Worm (Caenorhabditis elegans) whole organism, early embryonic: ENCODE results near the gene djr-1.1.

Source experiments
- B0310.2 ChIP-seq: sonication (generic microtip); optimal IDR thresholded peaks from 2 replicates; lab custom pipeline; 2016; ENCODE audit warnings: mild to moderate bottlenecking, missing genetic modification characterization, missing compliant biosample characterization
- F13C5.2 ChIP-seq: sonication (generic microtip); optimal IDR thresholded peaks from 2 replicates; lab custom pipeline; 2017; ENCODE audit warnings: mild to moderate bottlenecking, missing genetic modification characterization, inconsistent platforms, missing compliant biosample characterization
- aly-1 ChIP-seq: sonication (generic microtip); optimal IDR thresholded peaks from 2 replicates; lab custom pipeline; 2016; ENCODE audit warnings: missing genetic modification characterization, missing compliant biosample characterization
- ama-1 ChIP-seq: fragments of 150-350 bp; optimal IDR thresholded peaks from 2 replicates; lab custom pipeline; 2014
- ceh-13 ChIP-seq: fragments of 200-800 bp; sonication (Bioruptor generic); optimal IDR thresholded peaks from 2 replicates; lab custom pipeline; 2018; ENCODE audit warnings: mild to moderate bottlenecking, missing genetic modification characterization, missing compliant biosample characterization
- ceh-36 ChIP-seq: sonication (generic microtip); optimal IDR thresholded peaks from 2 replicates; lab custom pipeline; 2016; ENCODE audit warnings: missing genetic modification characterization, inconsistent platforms, missing compliant biosample characterization
- ets-7 ChIP-seq: sonication (generic microtip); optimal IDR thresholded peaks from 2 replicates; lab custom pipeline; 2016; ENCODE audit warnings: missing genotype, missing genetic modification characterization, missing compliant biosample characterization
- flt-1 ChIP-seq: fragments of 200-800 bp; sonication (Bioruptor generic); IDR thresholded peaks from 2 replicates; pipeline ENCODE4 v1.3.6; 2022; ENCODE audit warnings: missing genetic modification characterization, missing compliant biosample characterization
- hmbx-1 ChIP-seq: sonication (generic microtip); optimal IDR thresholded peaks from 2 replicates; lab custom pipeline; 2016; ENCODE audit warnings: mild to moderate bottlenecking, missing genetic modification characterization, missing compliant biosample characterization
- hmg-4 ChIP-seq: fragments of 200-800 bp; sonication (Bioruptor generic); optimal IDR thresholded peaks from 2 replicates; lab custom pipeline; 2018; ENCODE audit warnings: mild to moderate bottlenecking, missing genetic modification characterization, missing compliant biosample characterization
- hnd-1 ChIP-seq: sonication (generic microtip); optimal IDR thresholded peaks from 2 replicates; lab custom pipeline; 2016; ENCODE audit warnings: missing genetic modification characterization, missing compliant biosample characterization
- pes-1 ChIP-seq: fragments of 200-800 bp; sonication (Bioruptor generic); IDR thresholded peaks from 2 replicates; pipeline ENCODE4 v1.3.6; 2022; ENCODE audit warnings: missing genetic modification reagents, missing genetic modification characterization, missing compliant biosample characterization
- scrt-1 ChIP-seq: fragments of 200-800 bp; sonication (Bioruptor generic); IDR thresholded peaks from 2 replicates; pipeline ENCODE4 v1.3.6; 2022; ENCODE audit warnings: missing genetic modification characterization, missing compliant biosample characterization
- sea-1 ChIP-seq: fragments of 200-800 bp; sonication (Bioruptor generic); conservative IDR thresholded peaks from 2 replicates; pipeline ENCODE4 v1.3.6; 2022; ENCODE audit warnings: missing genetic modification characterization, missing compliant biosample characterization
- tbx-11 ChIP-seq: fragments of 200-800 bp; sonication (Bioruptor generic); IDR thresholded peaks from 2 replicates; pipeline ENCODE4 v1.3.6; 2022; ENCODE audit warnings: missing genetic modification characterization, missing compliant biosample characterization
- tbx-37 ChIP-seq: fragments of 200-800 bp; sonication (Bioruptor generic); conservative IDR thresholded peaks from 2 replicates; pipeline ENCODE4 v1.3.6; 2022; ENCODE audit warnings: missing genetic modification reagents, missing genetic modification characterization, missing compliant biosample characterization
- tra-4 ChIP-seq: sonication (generic microtip); optimal IDR thresholded peaks from 2 replicates; lab custom pipeline; 2017; ENCODE audit warnings: missing genetic modification characterization, missing compliant biosample characterization

The djr-1.1 gene

DNA sequence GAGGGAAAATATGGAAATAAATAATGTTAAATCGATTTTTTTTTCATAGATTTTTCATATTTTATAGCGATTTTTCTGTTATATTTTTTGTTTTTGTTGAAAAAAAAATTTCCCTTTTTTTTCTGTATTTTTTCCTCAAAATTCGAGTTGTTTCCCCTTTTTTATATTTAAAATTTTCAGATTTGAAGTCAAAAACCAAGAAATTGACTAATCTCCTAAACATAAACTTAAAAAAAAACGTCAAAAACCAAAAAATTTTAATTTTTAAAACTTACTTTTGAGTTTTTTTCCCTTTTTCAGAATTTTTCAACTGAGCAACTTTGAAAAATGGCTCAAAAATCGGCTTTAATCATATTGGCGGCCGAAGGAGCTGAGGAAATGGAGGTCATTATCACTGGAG, at the start of gene djr-1.1:
djr-1.1 (plus strand) TSS at position 301 of the 400 bp plus-strand sequence.
- TF ChIP-seq ceh-36 (tag; lab: Kevin White, UChicago) = no peak
- no peak for TF ChIP-seq B0310.2 (tag; lab: Kevin White, UChicago)
- TF ChIP-seq ceh-13 (GFP tag; lab: Kevin White, UChicago) = no peak
- no peak for TF ChIP-seq scrt-1
- TF ChIP-seq hmg-4 (GFP tag; lab: Kevin White, UChicago) = no peak
- no peak for TF ChIP-seq ets-7
- TF ChIP-seq hnd-1 = no peak
- no peak for TF ChIP-seq tbx-37 (GFP tag; lab: Robert Waterston, UW)
- no peak for TF ChIP-seq hmbx-1
- no peak for TF ChIP-seq F13C5.2 (tag; lab: Kevin White, UChicago)
- no peak for TF ChIP-seq pes-1 (GFP tag; lab: Robert Waterston, UW)
- TF ChIP-seq flt-1 = no peak

DNA sequence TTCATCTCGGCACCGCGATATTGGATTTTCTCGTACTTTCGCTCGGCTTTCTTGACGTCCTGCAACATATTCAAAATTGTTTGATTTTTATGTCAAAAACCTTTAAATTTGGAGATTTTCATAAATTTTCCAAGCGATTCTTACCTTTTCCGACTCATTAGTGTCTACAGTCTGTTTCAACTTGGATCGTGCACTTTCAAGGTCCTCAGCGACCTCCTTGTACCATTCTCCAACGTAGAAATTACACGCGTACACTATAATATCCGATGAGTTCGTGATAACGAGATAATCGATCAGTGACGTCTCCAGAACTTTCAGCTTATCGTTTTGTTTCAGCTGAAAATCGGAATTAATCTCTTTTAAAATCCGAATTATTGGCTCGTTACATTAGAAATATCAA, 42.6 kb upstream of the djr-1.1 start:
- TF ChIP-seq sea-1 (GFP tag; lab: Robert Waterston, UW) = no peak
- no peak for TF ChIP-seq tra-4 (tag; lab: Kevin White, UChicago)
- no peak for TF ChIP-seq hmg-4 (GFP tag; lab: Kevin White, UChicago)
- no peak for TF ChIP-seq scrt-1
- TF ChIP-seq hnd-1 = no peak
- TF ChIP-seq B0310.2 (tag; lab: Kevin White, UChicago) = no peak
- TF ChIP-seq ets-7 = no peak
- no peak for TF ChIP-seq pes-1 (GFP tag; lab: Robert Waterston, UW)

DNA sequence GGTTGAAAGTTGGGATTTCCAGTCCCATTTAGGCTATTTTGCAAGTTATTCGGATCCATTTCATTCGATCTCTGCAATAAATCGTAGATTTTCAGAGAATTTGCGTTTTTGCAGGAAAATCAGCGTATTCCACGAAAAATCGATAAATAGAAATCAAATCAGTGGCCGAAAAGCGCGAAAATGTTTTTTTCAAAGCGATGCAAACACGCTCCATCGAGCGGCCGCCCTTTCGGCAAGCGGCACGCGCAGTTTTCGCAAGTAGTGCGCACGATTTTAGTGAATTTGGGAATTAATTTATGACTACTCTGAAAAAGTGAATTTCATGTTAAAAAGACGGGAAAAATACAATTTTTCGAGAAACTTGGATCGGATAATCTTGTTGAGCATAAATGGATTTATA, 35.3 kb upstream of the djr-1.1 start:
- TF ChIP-seq tbx-11 (GFP tag; lab: Robert Waterston, UW) (peak; percentile 79), ama-1 (no peak), flt-1 (peak; percentile 77), ceh-13 (GFP tag; lab: Kevin White, UChicago) (peak; percentile 33), sea-1 (GFP tag; lab: Robert Waterston, UW) (peak; percentile 61; the same call in 1 of the 2 replicates), tbx-37 (GFP tag; lab: Robert Waterston, UW) (peak; percentile 65; the same call in 1 of the 2 replicates), aly-1 (tag; lab: Kevin White, UChicago) (peak; percentile 73), F13C5.2 (tag; lab: Kevin White, UChicago) (peak; percentile 96), hnd-1 (peak; percentile 40), B0310.2 (tag; lab: Kevin White, UChicago) (peak; percentile 39), scrt-1 (peak; percentile 81), hmbx-1 (peak; percentile 77), hmg-4 (GFP tag; lab: Kevin White, UChicago) (peak; percentile 84), ets-7 (peak; percentile 52), ceh-36 (tag; lab: Kevin White, UChicago) (peak; percentile 78), tra-4 (tag; lab: Kevin White, UChicago) (no peak), pes-1 (GFP tag; lab: Robert Waterston, UW) (peak; percentile 80)

DNA sequence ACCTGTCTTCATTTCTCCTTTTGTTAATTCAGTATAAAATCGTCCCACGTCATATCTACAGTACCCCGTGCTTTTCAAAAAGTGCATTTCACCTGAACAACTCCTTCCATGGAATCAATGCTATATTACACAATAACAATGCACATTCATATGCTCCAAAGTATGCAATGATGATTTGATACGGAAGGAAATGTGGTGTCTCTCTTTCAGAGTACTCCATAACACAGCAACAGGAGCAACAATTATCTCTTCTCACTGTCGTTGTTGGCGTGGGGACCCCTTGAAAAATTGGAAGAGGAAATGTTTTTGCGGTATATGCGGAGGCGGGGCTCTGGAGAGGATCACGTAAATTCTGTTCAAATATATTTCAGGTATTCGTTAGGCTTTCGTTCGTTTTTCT, 32.9 kb upstream of the djr-1.1 start, which contains the start of gene cat-2:
cat-2 (plus strand) TSS at position 301 of the 400 bp plus-strand sequence.
- TF ChIP-seq hnd-1 (no peak), ceh-36 (tag; lab: Kevin White, UChicago) (no peak), tbx-11 (GFP tag; lab: Robert Waterston, UW) (no peak), tra-4 (tag; lab: Kevin White, UChicago) (no peak), flt-1 (no peak), aly-1 (tag; lab: Kevin White, UChicago) (no peak), ets-7 (no peak), hmg-4 (GFP tag; lab: Kevin White, UChicago) (no peak), pes-1 (GFP tag; lab: Robert Waterston, UW) (no peak), ama-1 (no peak), tbx-37 (GFP tag; lab: Robert Waterston, UW) (no peak), F13C5.2 (tag; lab: Kevin White, UChicago) (no peak), B0310.2 (tag; lab: Kevin White, UChicago) (no peak), hmbx-1 (no peak), scrt-1 (no peak)

DNA sequence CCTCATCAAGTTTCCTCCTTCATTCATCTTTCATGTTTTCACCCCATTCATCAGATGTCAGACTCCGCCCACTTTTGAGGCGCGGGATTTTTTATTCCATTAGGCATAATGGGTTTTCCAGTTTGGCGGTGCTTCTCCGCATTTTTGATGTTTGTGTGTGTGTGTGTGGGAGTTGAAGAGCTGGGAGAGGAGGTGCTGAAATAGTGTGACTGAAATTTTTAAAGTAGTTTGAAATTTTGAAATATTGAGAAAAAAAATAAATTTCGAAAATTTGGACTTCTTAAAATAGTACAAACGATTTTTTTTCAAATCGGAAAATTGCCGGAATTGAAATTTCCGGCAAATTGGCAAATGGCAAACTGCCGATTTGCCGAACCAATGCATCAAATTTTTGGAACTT, 26.8 kb upstream of the djr-1.1 start, which contains the start of gene scc-2:
scc-2 (minus strand) TSS at position 101 of the 400 bp plus-strand sequence.
- TF ChIP-seq ama-1 (no peak), flt-1 (no peak), scrt-1 (no peak), hmg-4 (GFP tag; lab: Kevin White, UChicago) (no peak), tbx-37 (GFP tag; lab: Robert Waterston, UW) (no peak), hnd-1 (no peak), tra-4 (tag; lab: Kevin White, UChicago) (no peak), aly-1 (tag; lab: Kevin White, UChicago) (no peak)

DNA sequence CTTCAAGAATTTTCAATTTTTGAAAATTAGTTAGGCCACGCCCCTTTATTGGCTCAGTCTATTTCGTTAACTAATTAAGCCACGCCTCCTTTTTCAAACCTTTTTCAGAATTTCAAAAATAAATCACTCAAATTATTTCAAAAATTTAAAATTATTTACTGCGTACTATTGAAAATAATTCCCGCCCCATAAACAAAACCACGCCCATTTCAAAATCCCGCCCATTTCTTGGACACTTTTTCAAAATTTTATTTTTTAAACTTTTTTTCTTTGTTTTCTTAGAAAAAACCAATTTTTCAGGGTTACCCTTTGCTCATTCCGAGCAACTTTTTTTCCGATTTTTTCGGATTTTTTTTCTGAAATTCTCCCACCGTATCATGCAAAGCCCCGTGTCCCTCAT, 26.3 kb upstream of the djr-1.1 start, which contains the start of gene B0432.14:
B0432.14 (plus strand) TSS at position 301 of the 400 bp plus-strand sequence.
- TF ChIP-seq ets-7 (no peak), hmg-4 (GFP tag; lab: Kevin White, UChicago) (no peak)

DNA sequence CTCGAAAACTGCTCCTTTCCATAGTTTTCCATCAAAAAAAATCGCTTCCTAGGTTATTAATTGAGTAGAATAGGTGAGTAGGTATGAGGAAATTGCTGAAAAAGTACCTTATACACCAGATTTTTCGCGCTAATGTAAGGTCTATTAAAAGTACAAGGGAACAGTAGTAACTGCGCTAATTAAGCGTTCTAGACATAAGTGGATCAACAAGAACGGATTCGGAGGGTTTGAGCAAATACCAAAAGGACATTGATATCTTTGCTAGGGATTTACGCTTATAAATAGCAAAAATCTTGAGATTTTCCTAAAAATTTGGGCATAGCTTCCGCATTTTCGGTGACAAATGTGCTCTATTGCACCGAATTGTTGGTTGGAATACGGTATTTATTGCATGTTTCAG, 16.5 kb upstream of the djr-1.1 start, which contains the start of gene B0432.7:
B0432.7 (minus strand) TSS at position 101 of the 400 bp plus-strand sequence.
- TF ChIP-seq pes-1 (GFP tag; lab: Robert Waterston, UW) (no peak), sea-1 (GFP tag; lab: Robert Waterston, UW) (no peak), ama-1 (no peak)

DNA sequence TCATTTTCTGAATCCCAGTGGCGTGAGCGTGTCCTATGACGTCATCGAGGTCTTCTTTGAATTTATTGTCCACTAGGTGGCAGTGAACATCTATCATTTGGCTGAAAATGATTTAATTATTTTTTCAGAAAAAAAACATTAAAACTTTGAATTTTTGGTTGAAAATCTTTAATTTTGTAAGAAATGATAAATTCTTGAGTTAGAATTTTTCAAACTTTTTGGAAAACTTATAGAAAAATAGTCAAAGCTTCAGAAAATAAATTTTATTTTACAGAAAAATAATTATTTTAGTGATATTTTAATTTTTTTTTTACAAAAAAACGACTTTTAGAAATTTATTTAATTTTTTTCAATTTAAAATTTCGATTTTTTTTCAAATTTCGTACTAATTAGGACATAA, 11.7 kb upstream of the djr-1.1 start, which contains the start of gene B0432.8:
B0432.8 (minus strand) TSS at position 101 of the 400 bp plus-strand sequence.
- TF ChIP-seq tra-4 (tag; lab: Kevin White, UChicago) = no peak
- no peak for TF ChIP-seq flt-1
- TF ChIP-seq ceh-36 (tag; lab: Kevin White, UChicago) = no peak
- TF ChIP-seq hmbx-1 = no peak
- no peak for TF ChIP-seq hmg-4 (GFP tag; lab: Kevin White, UChicago)
- TF ChIP-seq tbx-11 (GFP tag; lab: Robert Waterston, UW) = no peak
- no peak for TF ChIP-seq B0310.2 (tag; lab: Kevin White, UChicago)
- TF ChIP-seq ets-7 = no peak
- TF ChIP-seq ama-1 = no peak
- no peak for TF ChIP-seq tbx-37 (GFP tag; lab: Robert Waterston, UW)
- no peak for TF ChIP-seq sea-1 (GFP tag; lab: Robert Waterston, UW)
- no peak for TF ChIP-seq F13C5.2 (tag; lab: Kevin White, UChicago)
- TF ChIP-seq ceh-13 (GFP tag; lab: Kevin White, UChicago) = no peak
- TF ChIP-seq hnd-1 = no peak
- TF ChIP-seq pes-1 (GFP tag; lab: Robert Waterston, UW) = no peak
- no peak for TF ChIP-seq aly-1 (tag; lab: Kevin White, UChicago)
